Fruit fly (Drosophila melanogaster): Measurements from ENCODE around the gene Reph.
A peak's percentile ranks its signal among the peaks of the same experiment; 100 is the strongest.

Gene Reph

dm6 chr2L:3776614-3777196 lies 26.6 kb upstream of the Reph start (continued):
- TF ChIP-seq sug (tag; optimal IDR thresholded peaks at IDR 0.05) (peak; percentile 70), croc (GFP tag; conservative IDR thresholded peaks at IDR 0.05) (peak; percentile 80), CG18262 (tag; optimal IDR thresholded peaks at IDR 0.05) (peak; percentile 97), D19B (GFP tag; optimal IDR thresholded peaks at IDR 0.05) (peak; percentile 27), psq (GFP tag; optimal IDR thresholded peaks at IDR 0.05) (peak; percentile 62), pum (GFP tag; optimal IDR thresholded peaks at IDR 0.05) (no peak), HHEX (GFP tag; optimal IDR thresholded peaks at IDR 0.05) (peak; percentile 79), chinmo (GFP tag; IDR thresholded peaks at IDR 0.05; ENCODE audit: partially characterized antibody) (no peak), disco-r (GFP tag; optimal IDR thresholded peaks at IDR 0.05) (no peak), bab2 (GFP tag; optimal IDR thresholded peaks at IDR 0.05) (no peak), CG13123 (GFP tag; optimal IDR thresholded peaks at IDR 0.05) (peak; percentile 70), CG8290 (GFP tag; optimal IDR thresholded peaks at IDR 0.05) (peak; percentile 31), CG8290 (tag; optimal IDR thresholded peaks at IDR 0.05) (peak in 1 of 2 experiments; percentile 49), CG6854 (GFP tag; optimal IDR thresholded peaks at IDR 0.05) (peak; percentile 33), CG4617 (GFP tag; optimal IDR thresholded peaks at IDR 0.05; ENCODE audit: borderline replicate concordance) (peak; percentile 18), ato (GFP tag; IDR thresholded peaks at IDR 0.05; ENCODE audit: partially characterized antibody) (no peak), CG1832 (GFP tag; optimal IDR thresholded peaks at IDR 0.05) (no peak), run (tag; optimal IDR thresholded peaks at IDR 0.05) (peak; percentile 79), prd (optimal IDR thresholded peaks at IDR 0.05) (no peak), prd (GFP tag; IDR thresholded peaks at IDR 0.05) (peak; percentile 90), D19A (tag; optimal IDR thresholded peaks at IDR 0.05) (peak; percentile 94), Med (GFP tag) (peak; percentile 70), Sry-δ (GFP tag; optimal IDR thresholded peaks at IDR 0.05) (no peak), HLH54F (GFP tag; optimal IDR thresholded peaks at IDR 0.05) (no peak), ems (GFP tag; optimal IDR thresholded peaks at IDR 0.05) (no peak), nmo (GFP tag; optimal IDR thresholded peaks at IDR 0.05) (peak; percentile 95), CG9727 (GFP tag; optimal IDR thresholded peaks at IDR 0.05) (peak; percentile 95), Neu2 (GFP tag; optimal IDR thresholded peaks at IDR 0.05; ENCODE audit: borderline replicate concordance) (no peak), CG11085 (GFP tag; IDR thresholded peaks at IDR 0.05) (peak; percentile 51; the same call in 1 of the 2 replicates), CG3163 (GFP tag; optimal IDR thresholded peaks at IDR 0.05) (no peak), Max (GFP tag; optimal IDR thresholded peaks at IDR 0.05) (peak; percentile 46), CG9817 (tag; optimal IDR thresholded peaks at IDR 0.05) (peak; percentile 62), odd (GFP tag; optimal IDR thresholded peaks at IDR 0.05) (peak; percentile 83), ftz-f1 (GFP tag; optimal IDR thresholded peaks at IDR 0.05) (no peak), ac (GFP tag; optimal IDR thresholded peaks at IDR 0.05) (peak; percentile 71), fu2 (GFP tag; optimal IDR thresholded peaks at IDR 0.05) (no peak), CG3847 (GFP tag; IDR thresholded peaks at IDR 0.05) (peak; percentile 60), zf30C (GFP tag; optimal IDR thresholded peaks at IDR 0.05) (peak; percentile 96), CG3065 (GFP tag; optimal IDR thresholded peaks at IDR 0.05) (peak; percentile 55), CG33213 (GFP tag; optimal IDR thresholded peaks at IDR 0.05) (no peak), CG3995 (GFP tag; optimal IDR thresholded peaks at IDR 0.05) (no peak), NFAT (GFP tag; IDR thresholded peaks at IDR 0.05) (no peak), CG12299 (tag; optimal IDR thresholded peaks at IDR 0.05) (peak; percentile 82), ewg (GFP tag; optimal IDR thresholded peaks at IDR 0.05) (peak; percentile 70), bigmax (GFP tag; optimal IDR thresholded peaks at IDR 0.05) (no peak), sna (GFP tag; IDR thresholded peaks at IDR 0.05; ENCODE audit: partially characterized antibody) (no peak), corto (GFP tag; optimal IDR thresholded peaks at IDR 0.05) (no peak), CG34376 (GFP tag; optimal IDR thresholded peaks at IDR 0.05) (no peak), Awh (GFP tag; IDR thresholded peaks at IDR 0.05) (peak; percentile 86), CG11723 (GFP tag; optimal IDR thresholded peaks at IDR 0.05) (peak; percentile 48), CG12942 (GFP tag; optimal IDR thresholded peaks at IDR 0.05) (peak; percentile 70)
